Worm (Caenorhabditis elegans): ENCODE measurements around the gene srh-134.
"Not testable (repeated sequence)": the region's sequence is repeated elsewhere in the genome, so short reads cannot be mapped to it uniquely, and the experiment has no call there.

Gene srh-134

DNA sequence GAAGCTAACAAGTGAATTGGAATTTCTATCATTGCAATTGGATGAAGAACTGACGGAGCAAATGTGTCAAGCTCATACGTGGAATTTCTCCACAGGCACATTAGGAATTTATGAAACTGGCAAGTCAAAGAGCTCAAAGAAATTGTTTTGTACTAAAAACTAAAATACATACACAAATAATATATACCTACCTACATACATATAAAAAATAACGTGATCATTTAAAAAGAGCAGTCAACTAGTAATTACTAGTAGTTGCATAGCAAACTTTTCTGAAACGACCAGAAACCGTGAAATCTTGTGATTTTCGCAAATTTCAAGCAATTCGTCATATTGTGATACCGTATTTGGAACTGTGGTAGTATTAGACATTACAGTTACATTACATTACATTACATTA lies 3.0 kb downstream of the srh-134 start, which contains the start of gene srh-133:
Gene srh-133, minus strand, starts transcription at position 101 of the 400 bp plus-strand sequence.
- no peak for TF ChIP-seq nhr-11 (tag; optimal IDR thresholded peaks at IDR 0.05)
- no peak for TF ChIP-seq lin-1 (GFP tag; IDR thresholded peaks at IDR 0.05)
- no peak for TF ChIP-seq unc-39 (tag; optimal IDR thresholded peaks at IDR 0.05)

DNA sequence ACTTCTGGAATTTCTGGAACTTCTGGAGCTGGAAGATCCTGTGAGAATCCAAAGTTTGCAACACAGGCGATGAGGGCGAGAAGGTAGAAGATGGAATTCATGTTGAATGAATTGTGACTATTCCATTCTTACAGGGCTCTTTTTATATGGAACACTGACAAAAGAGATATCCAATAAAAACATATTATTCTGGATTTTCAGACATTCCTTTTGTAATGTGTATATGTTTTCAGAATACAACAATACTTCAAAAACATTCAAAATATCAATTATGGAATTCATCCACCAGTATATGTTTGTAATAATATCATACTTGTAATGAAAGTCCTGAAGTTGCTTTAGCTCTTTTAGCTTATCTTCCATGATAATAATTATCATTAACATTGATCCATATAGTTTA lies 6.4 kb downstream of the srh-134 start, which contains the start of gene Y59A8B.26:
Gene Y59A8B.26, minus strand, starts transcription at position 101 of the 400 bp plus-strand sequence.
- not testable (repeated sequence) for TF ChIP-seq sdz-12 (GFP tag; optimal IDR thresholded peaks at IDR 0.05); zag-1 (tag; optimal IDR thresholded peaks at IDR 0.05); attf-4 (tag; optimal IDR thresholded peaks at IDR 0.05)

DNA sequence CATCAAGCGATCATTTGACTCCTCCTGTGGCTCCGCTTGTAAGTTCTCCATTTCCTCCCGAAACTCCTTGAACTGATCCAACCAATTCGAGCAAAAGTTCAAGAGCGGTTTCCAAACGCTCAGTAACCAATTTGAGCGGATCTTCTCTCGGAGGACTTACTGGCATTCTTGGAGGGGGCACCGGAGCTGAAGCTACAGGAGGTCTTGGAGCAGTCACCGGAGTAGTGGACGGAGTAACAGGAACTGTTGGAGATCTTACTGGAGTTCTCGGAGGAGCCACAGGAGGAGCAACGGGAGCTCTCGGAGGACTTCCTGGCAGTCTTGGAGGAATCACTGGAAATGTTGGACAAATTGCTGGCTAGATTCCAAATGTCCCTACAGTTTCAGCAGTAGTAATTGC lies 8.4 kb downstream of the srh-134 start:
- TF ChIP-seq hlh-11 (tag; optimal IDR thresholded peaks at IDR 0.05) (no peak), set-16 (GFP tag; IDR thresholded peaks at IDR 0.05) (peak; percentile 60)

DNA sequence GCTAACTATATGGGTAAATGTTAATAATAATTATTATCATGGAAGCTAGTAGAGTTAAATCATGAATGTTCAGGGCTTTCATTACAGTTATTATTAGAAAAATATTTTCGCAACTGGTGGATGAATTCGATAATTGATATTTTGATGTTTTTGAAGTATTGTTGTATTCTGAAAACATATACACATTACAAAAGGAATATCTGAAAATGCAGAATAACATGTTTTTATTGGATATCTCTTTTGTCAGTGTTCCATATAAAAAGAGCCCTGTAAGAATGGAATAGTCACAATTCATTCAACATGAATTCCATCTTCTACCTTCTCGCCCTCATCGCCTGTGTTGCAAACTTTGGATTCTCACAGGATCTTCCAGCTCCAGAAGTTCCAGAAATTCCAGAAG lies 10.2 kb downstream of the srh-134 start, which contains the start of gene Y59A8B.19:
Gene Y59A8B.19, plus strand, starts transcription at position 301 of the 400 bp plus-strand sequence.
- not testable (repeated sequence) for TF ChIP-seq ceh-32 (tag; optimal IDR thresholded peaks at IDR 0.05; ENCODE audit: poor library complexity); mes-2 (tag; optimal IDR thresholded peaks at IDR 0.05; ENCODE audit: poor library complexity, severe bottlenecking); ceh-82 (tag; optimal IDR thresholded peaks at IDR 0.05)

DNA sequence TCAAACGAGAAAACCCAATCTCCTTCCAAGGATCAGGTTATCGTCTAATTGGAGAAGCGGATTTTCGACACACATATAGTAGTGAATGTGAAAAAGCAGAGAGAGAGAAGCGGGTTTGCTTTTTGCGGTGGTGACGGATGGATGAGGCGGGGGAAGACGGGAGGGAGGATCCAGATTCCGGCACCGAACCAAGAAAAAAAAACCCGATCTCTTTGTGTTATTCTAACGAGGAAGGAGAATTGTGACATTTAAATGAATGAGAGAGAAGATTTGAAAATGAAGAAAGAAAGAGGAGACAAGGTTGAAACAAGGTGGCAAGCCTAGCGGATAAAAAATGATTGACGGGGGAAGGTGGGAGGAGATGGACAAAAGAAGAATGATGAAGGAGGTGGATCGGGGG lies 13.2 kb downstream of the srh-134 start:
- peak; percentile 28 for TF ChIP-seq hlh-11 (tag; optimal IDR thresholded peaks at IDR 0.05)
- no peak for TF ChIP-seq sdz-12 (GFP tag; optimal IDR thresholded peaks at IDR 0.05)
- TF ChIP-seq nhr-48 (tag; optimal IDR thresholded peaks at IDR 0.05): peak; percentile 26

DNA sequence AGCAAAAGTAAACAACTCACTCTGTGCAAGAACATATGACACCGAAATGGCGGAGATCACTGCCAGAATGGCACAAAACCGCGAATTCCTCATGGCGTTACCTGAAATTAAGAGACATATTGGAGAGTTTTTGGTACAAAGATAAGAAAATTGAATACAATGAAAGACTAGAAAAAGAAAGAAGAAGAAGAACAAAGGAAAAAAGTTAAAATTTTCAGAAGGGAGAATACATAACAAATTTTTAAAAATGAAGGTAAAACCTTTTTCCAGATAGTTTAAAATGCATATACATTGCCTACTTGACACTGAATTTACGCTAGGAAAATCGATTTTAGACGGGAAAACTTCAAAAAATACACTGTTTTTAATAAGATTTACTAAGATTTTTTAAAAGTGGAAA lies 15.9 kb downstream of the srh-134 start, which contains the start of gene lon-8:
Gene lon-8, minus strand, starts transcription at position 101 of the 400 bp plus-strand sequence.
- TF ChIP-seq zag-1 (tag; optimal IDR thresholded peaks at IDR 0.05) (no peak), F10B5.3 (tag; optimal IDR thresholded peaks at IDR 0.05) (no peak), hmg-1.1 (GFP tag; IDR thresholded peaks at IDR 0.05) (no peak), duxl-1 (tag; optimal IDR thresholded peaks at IDR 0.05; ENCODE audit: poor library complexity) (no peak), lim-7 (GFP tag; IDR thresholded peaks at IDR 0.05) (no peak), dmd-9 (GFP tag; IDR thresholded peaks at IDR 0.05) (no peak), F26F4.8 (GFP tag; conservative IDR thresholded peaks at IDR 0.05) (no peak), unc-39 (tag; optimal IDR thresholded peaks at IDR 0.05) (no peak), tra-1 (GFP tag; IDR thresholded peaks at IDR 0.05) (no peak)

DNA sequence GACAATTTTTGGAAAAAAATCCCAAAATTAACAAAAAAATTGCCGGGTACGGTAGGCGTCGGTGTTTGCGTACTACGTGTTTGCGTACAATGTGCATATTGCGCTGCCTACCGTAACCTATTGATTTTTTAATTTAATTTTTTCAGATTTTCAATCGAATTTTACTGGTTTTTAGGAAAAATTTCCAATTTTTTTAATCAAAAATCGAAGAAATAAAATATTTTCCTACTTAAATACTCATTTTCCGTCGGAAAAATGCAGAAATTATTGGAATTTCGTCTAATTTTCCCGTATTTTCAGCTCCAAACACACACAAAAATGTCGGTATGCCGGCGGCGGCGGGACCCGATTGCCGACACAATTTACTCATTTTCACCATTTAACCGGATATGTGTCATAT lies 31.2 kb downstream of the srh-134 start, which contains the start of gene Y59A8B.21:
Gene Y59A8B.21, plus strand, starts transcription at position 301 of the 400 bp plus-strand sequence.
- TF ChIP-seq lsy-2 (tag; optimal IDR thresholded peaks at IDR 0.05) (peak in 1 of 2 experiments; percentile 15), nhr-77 (tag; optimal IDR thresholded peaks at IDR 0.05) (no peak)

DNA sequence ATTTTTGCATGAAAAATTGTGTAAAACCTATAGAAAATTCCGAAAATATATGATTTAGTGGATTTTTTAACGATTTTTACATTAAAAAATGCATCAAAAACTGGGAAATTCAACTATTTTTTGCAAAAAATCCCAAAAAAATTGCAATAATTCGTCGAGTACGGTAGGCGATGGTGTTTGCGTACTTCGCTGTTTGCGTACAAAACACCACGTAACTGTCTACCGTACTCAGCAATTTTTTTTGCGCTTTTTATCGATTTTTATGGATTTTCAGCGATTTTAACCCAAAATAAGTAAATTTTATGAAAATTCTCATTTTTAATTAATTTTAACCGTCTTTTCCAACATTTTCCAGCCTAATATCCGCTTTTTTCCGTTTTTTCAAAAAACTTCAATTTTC lies 34.2 kb downstream of the srh-134 start:
- TF ChIP-seq nhr-237 (tag; optimal IDR thresholded peaks at IDR 0.05) (no peak), lsy-2 (tag; optimal IDR thresholded peaks at IDR 0.05) (peak in 1 of 2 experiments; percentile 64), ztf-7 (tag; optimal IDR thresholded peaks at IDR 0.05) (no peak), zfp-2 (tag; optimal IDR thresholded peaks at IDR 0.05) (no peak), unc-62 (GFP tag; optimal IDR thresholded peaks at IDR 0.05 in 1 of 2) (peak in 1 of 2 experiments; percentile 41), unc-62 (tag; optimal IDR thresholded peaks at IDR 0.05) (no peak), lin-1 (GFP tag; IDR thresholded peaks at IDR 0.05) (no peak)
